Worm (Caenorhabditis elegans): Measurements from ENCODE around the gene clec-144.

Gene clec-144

ce11 chrII:11802451-11802850 is 29.9 kb downstream of the clec-144 start, which contains the start of gene F43G6.17:
Gene F43G6.17 (plus strand): TSS chrII:11802751.
- peak; percentile 3 for TF ChIP-seq pqm-1 (tag; optimal IDR thresholded peaks at IDR 0.05)
- TF ChIP-seq nhr-77 (tag; optimal IDR thresholded peaks at IDR 0.05), result no peak

- TF ChIP-seq daf-16 (GFP tag; optimal IDR thresholded peaks at IDR 0.05), result no peak
- TF ChIP-seq daf-16 (tag; optimal IDR thresholded peaks at IDR 0.05), result no peak
- peak in 1 of 2 experiments; percentile 11 for TF ChIP-seq unc-62 (GFP tag; optimal IDR thresholded peaks at IDR 0.05 in 1 of 2)
- TF ChIP-seq unc-62 (tag; optimal IDR thresholded peaks at IDR 0.05), result no peak
Observed at ce11 chrII:11798737-11799136, 33.6 kb downstream of the clec-144 start, which contains the start of gene hda-5. Gene hda-5 (plus strand): TSS chrII:11799037.

ce11 chrII:11797194-11797593 is 35.2 kb downstream of the clec-144 start:
- TF ChIP-seq dve-1 (tag; optimal IDR thresholded peaks at IDR 0.05; ENCODE audit: insufficient read depth), result peak; percentile 68
- peak in 1 of 2 experiments; percentile 16 for TF ChIP-seq daf-16 (GFP tag; optimal IDR thresholded peaks at IDR 0.05)
- TF ChIP-seq daf-16 (tag; optimal IDR thresholded peaks at IDR 0.05), result peak; percentile 82
- TF ChIP-seq nhr-28 (tag; optimal IDR thresholded peaks at IDR 0.05), result peak; percentile 76
- TF ChIP-seq hlh-11 (tag; optimal IDR thresholded peaks at IDR 0.05), result peak; percentile 52
- peak; percentile 54 for TF ChIP-seq pqm-1 (tag; optimal IDR thresholded peaks at IDR 0.05)
- no peak for TF ChIP-seq ceh-44 (GFP tag; IDR thresholded peaks at IDR 0.05)
- peak; percentile 76 for TF ChIP-seq php-3 (GFP tag; IDR thresholded peaks at IDR 0.05)
- no peak for TF ChIP-seq fkh-10 (GFP tag; optimal IDR thresholded peaks at IDR 0.05)
- TF ChIP-seq dmd-6 (GFP tag; IDR thresholded peaks at IDR 0.05), result peak; percentile 29

ce11 chrII:11794392-11794791 is 38.0 kb downstream of the clec-144 start:
- peak; percentile 3 for TF ChIP-seq nhr-6 (tag; optimal IDR thresholded peaks at IDR 0.05)
- no peak for TF ChIP-seq attf-4 (tag; optimal IDR thresholded peaks at IDR 0.05)
- no peak for TF ChIP-seq madf-5 (GFP tag; IDR thresholded peaks at IDR 0.05)
- no peak for TF ChIP-seq nhr-25 (tag; optimal IDR thresholded peaks at IDR 0.05; ENCODE audit: borderline replicate concordance, insufficient read depth)

- TF ChIP-seq ztf-11 (tag; optimal IDR thresholded peaks at IDR 0.05), result no peak
- no peak for TF ChIP-seq hlh-30 (tag; optimal IDR thresholded peaks at IDR 0.05; ENCODE audit: insufficient read depth)
- no peak for TF ChIP-seq R02D3.7 (tag; optimal IDR thresholded peaks at IDR 0.05)
- no peak for TF ChIP-seq daf-12 (tag; optimal IDR thresholded peaks at IDR 0.05)
Observed at ce11 chrII:11790458-11790857, 41.9 kb downstream of the clec-144 start, which contains the start of gene F43G6.4. Gene F43G6.4 (plus strand): TSS chrII:11790758.

ce11 chrII:11788025-11788424 is 44.4 kb downstream of the clec-144 start:
- TF ChIP-seq hlh-11 (tag; optimal IDR thresholded peaks at IDR 0.05), result no peak
- TF ChIP-seq jun-1 (tag; optimal IDR thresholded peaks at IDR 0.05), result no peak
- TF ChIP-seq nhr-6 (tag; optimal IDR thresholded peaks at IDR 0.05), result peak; percentile 92
- TF ChIP-seq fkh-10 (GFP tag; optimal IDR thresholded peaks at IDR 0.05), result no peak
- TF ChIP-seq unc-39 (tag; optimal IDR thresholded peaks at IDR 0.05), result no peak
- TF ChIP-seq nhr-10 (tag; optimal IDR thresholded peaks at IDR 0.05), result no peak
- no peak for TF ChIP-seq duxl-1 (tag; optimal IDR thresholded peaks at IDR 0.05; ENCODE audit: poor library complexity)

- TF ChIP-seq mdt-29 (GFP tag; IDR thresholded peaks at IDR 0.05), result no peak
- TF ChIP-seq lin-38 (GFP tag; IDR thresholded peaks at IDR 0.05), result peak; percentile 98
- TF ChIP-seq ceh-44 (GFP tag; IDR thresholded peaks at IDR 0.05), result peak; percentile 75; the same call in 1 of the 2 replicates
- no peak for TF ChIP-seq daf-8 (GFP tag; IDR thresholded peaks at IDR 0.05)
- no peak for TF ChIP-seq zag-1 (tag; optimal IDR thresholded peaks at IDR 0.05)
- no peak for TF ChIP-seq aha-1 (tag)
- TF ChIP-seq ceh-28 (tag; optimal IDR thresholded peaks at IDR 0.05), result no peak
- no peak for TF ChIP-seq madf-5 (GFP tag; IDR thresholded peaks at IDR 0.05)
- no peak for TF ChIP-seq mep-1 (tag; optimal IDR thresholded peaks at IDR 0.05)
- no peak for TF ChIP-seq dve-1 (tag; optimal IDR thresholded peaks at IDR 0.05; ENCODE audit: insufficient read depth)
- no peak for TF ChIP-seq tag-97 (GFP tag; IDR thresholded peaks at IDR 0.05)
- peak; percentile 19 for TF ChIP-seq duxl-1 (tag; optimal IDR thresholded peaks at IDR 0.05; ENCODE audit: poor library complexity)
- peak in 1 of 2 experiments; percentile 94 for TF ChIP-seq lsy-2 (tag; optimal IDR thresholded peaks at IDR 0.05)
- TF ChIP-seq nhr-76 (tag; optimal IDR thresholded peaks at IDR 0.05), result no peak
- no peak for TF ChIP-seq ceh-82 (tag; optimal IDR thresholded peaks at IDR 0.05)
- no peak for TF ChIP-seq egl-27 (tag; optimal IDR thresholded peaks at IDR 0.05)
- TF ChIP-seq mdl-1 (tag; optimal IDR thresholded peaks at IDR 0.05), result no peak
- no peak for TF ChIP-seq gei-8 (GFP tag; optimal IDR thresholded peaks at IDR 0.05)
- no peak for TF ChIP-seq arid-1 (GFP tag; conservative IDR thresholded peaks at IDR 0.05)
- no peak for TF ChIP-seq mxl-2 (GFP tag; conservative IDR thresholded peaks at IDR 0.05)
Observed at ce11 chrII:11782493-11782892, 49.9 kb downstream of the clec-144 start, which contains the start of gene F43G6.16. Gene F43G6.16 (minus strand): TSS chrII:11782633.
